Fruit fly (Drosophila melanogaster) whole organism, adult: ENCODE data around the gene MED15.

Experiments used
- CG11617 ChIP-seq: fragments of 200-800 bp; sonication (Bioruptor generic); optimal IDR thresholded peaks from 2 replicates; lab custom pipeline; 2017; ENCODE audit warnings: mild to moderate bottlenecking, missing biosample characterization, missing genetic modification reagents, missing genetic modification characterization
- CG12768 ChIP-seq: fragments of 200-800 bp; sonication (Bioruptor generic); optimal IDR thresholded peaks from 2 replicates; lab custom pipeline; 2017; ENCODE audit warnings: missing biosample characterization, missing genetic modification characterization, mild to moderate bottlenecking, moderate library complexity, missing genetic modification reagents
- CG14711 ChIP-seq: fragments of 200-800 bp; sonication (Bioruptor generic); optimal IDR thresholded peaks from 2 replicates; lab custom pipeline; 2018; ENCODE audit warnings: missing biosample characterization, mild to moderate bottlenecking, missing genetic modification characterization, moderate library complexity
- CG1620 ChIP-seq: fragments of 200-800 bp; sonication (Bioruptor generic); optimal IDR thresholded peaks from 2 replicates; lab custom pipeline; 2016; ENCODE audit warnings: missing biosample characterization, missing genetic modification characterization
- CG33017 ChIP-seq: fragments of 200-800 bp; sonication (Bioruptor generic); optimal IDR thresholded peaks from 2 replicates; lab custom pipeline; 2018; ENCODE audit warnings: missing biosample characterization, mild to moderate bottlenecking, missing genetic modification characterization, moderate library complexity
- CG5204 ChIP-seq: fragments of 200-800 bp; sonication (Bioruptor generic); optimal IDR thresholded peaks from 2 replicates; lab custom pipeline; 2016; ENCODE audit warnings: missing biosample characterization, missing genetic modification characterization
- CG7045 ChIP-seq: fragments of 200-800 bp; sonication (Bioruptor generic); optimal IDR thresholded peaks from 2 replicates; lab custom pipeline; 2017; ENCODE audit warnings: missing biosample characterization, mild to moderate bottlenecking, missing genetic modification characterization
- CG7101 ChIP-seq: fragments of 200-800 bp; sonication (Bioruptor generic); optimal IDR thresholded peaks from 2 replicates; lab custom pipeline; 2018; ENCODE audit warnings: missing biosample characterization, mild to moderate bottlenecking, missing genetic modification characterization, moderate library complexity
- Clk ChIP-seq: fragments of 200-800 bp; sonication (Bioruptor generic); optimal IDR thresholded peaks from 2 replicates; lab custom pipeline; 2017; ENCODE audit warnings: missing biosample characterization, missing genetic modification characterization
- Crg-1 ChIP-seq: fragments of 200-800 bp; sonication (Bioruptor generic); optimal IDR thresholded peaks from 2 replicates; lab custom pipeline; 2016; ENCODE audit warnings: missing biosample characterization, missing genetic modification characterization
- Hr96 ChIP-seq: fragments of 200-800 bp; sonication (Bioruptor generic); optimal IDR thresholded peaks from 2 replicates; lab custom pipeline; 2016; ENCODE audit warnings: missing biosample characterization, missing genetic modification characterization
- Mnt ChIP-seq: fragments of 200-800 bp; sonication (Bioruptor generic); optimal IDR thresholded peaks from 2 replicates; lab custom pipeline; 2016; ENCODE audit warnings: missing biosample characterization, mild to moderate bottlenecking, missing genetic modification characterization
- bab1 ChIP-seq: fragments of 200-800 bp; sonication (Bioruptor generic); optimal IDR thresholded peaks from 3 replicates; lab custom pipeline; 2019; ENCODE audit warnings: missing biosample characterization, mild to moderate bottlenecking, missing genetic modification characterization, moderate library complexity
- cic ChIP-seq: fragments of 200-800 bp; sonication (Bioruptor generic); optimal IDR thresholded peaks from 2 replicates; lab custom pipeline; 2017; ENCODE audit warnings: missing biosample characterization, mild to moderate bottlenecking, missing genetic modification characterization, moderate library complexity
- cnc ChIP-seq, 2 experiments: fragments of >200 bp; optimal IDR thresholded peaks; 2 replicates each; lab custom pipeline; 2017
- kay ChIP-seq: fragments of 200-800 bp; sonication (Bioruptor generic); peaks from one replicate; lab custom pipeline; 2016; ENCODE audit warnings: missing biosample characterization, missing genetic modification characterization, borderline replicate concordance
- ovo ChIP-seq: fragments of 200-800 bp; sonication (Bioruptor generic); optimal IDR thresholded peaks from 2 replicates; lab custom pipeline; 2016; ENCODE audit warnings: missing biosample characterization, missing genetic modification characterization
- pad ChIP-seq: fragments of 200-800 bp; sonication (Bioruptor generic); optimal IDR thresholded peaks from 3 replicates; lab custom pipeline; 2017; ENCODE audit warnings: missing biosample characterization, missing genetic modification characterization, mild to moderate bottlenecking, moderate library complexity, missing genetic modification reagents
- tj ChIP-seq: fragments of 200-800 bp; sonication (Bioruptor generic); optimal IDR thresholded peaks from 3 replicates; lab custom pipeline; 2017; ENCODE audit warnings: missing biosample characterization, mild to moderate bottlenecking, missing genetic modification characterization, moderate library complexity
- toe ChIP-seq: fragments of 200-800 bp; sonication (Bioruptor generic); optimal IDR thresholded peaks from 2 replicates; lab custom pipeline; 2016; ENCODE audit warnings: missing biosample characterization, missing genetic modification characterization

The MED15 gene

DNA sequence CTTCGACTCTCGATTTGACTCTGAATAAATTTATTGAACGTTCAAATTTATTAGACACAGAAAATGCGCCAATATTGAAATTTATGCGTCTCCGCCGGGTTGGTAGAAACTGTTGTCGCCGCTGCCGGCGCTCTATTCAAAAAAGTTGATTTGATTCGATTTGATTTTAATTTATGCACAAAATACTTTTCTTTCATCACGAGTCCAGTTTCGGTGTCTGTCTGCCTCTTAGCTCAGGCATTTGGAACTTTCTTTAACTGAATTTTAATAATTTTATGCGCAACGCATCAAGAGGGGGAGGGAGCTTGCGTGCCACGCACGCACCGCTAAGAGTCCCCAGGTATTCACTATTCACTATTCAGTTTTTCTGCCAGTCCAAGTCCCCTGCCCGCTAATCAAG, 35.3 kb upstream of the MED15 start:
- TF ChIP-seq CG1620 (GFP tag; lab: Kevin White, UChicago) (no peak), toe (no peak)

DNA sequence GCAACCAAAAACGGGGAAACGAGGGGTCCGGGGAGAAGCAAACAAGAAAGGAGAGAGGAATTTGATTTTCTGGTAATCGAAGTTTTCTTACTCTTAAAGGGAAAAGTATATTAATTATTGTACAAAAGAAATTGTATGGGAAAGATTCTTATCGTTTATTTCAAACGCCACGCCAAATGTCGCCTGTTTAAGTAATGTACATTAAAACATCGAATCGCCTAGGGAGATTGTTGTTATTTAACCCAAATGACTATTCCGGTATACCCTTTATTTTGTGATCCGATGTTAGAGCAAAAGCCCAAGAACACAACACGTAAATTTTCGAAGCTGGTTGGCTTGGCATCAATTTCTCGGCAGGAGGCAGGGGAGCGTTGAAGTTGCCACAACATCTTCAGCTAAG, 33.5 kb upstream of the MED15 start:
- TF ChIP-seq toe (no peak), CG11617 (GFP tag; lab: Kevin White, UChicago) (no peak), cnc (optimal IDR thresholded peaks at IDR 0.05; lab: Kevin White, UChicago) (no peak), CG12768 (no peak), CG7101 (tag; lab: Kevin White, UChicago) (no peak), CG1620 (GFP tag; lab: Kevin White, UChicago) (no peak), CG14711 (tag; lab: Kevin White, UChicago) (no peak), CG7045 (GFP tag; lab: Kevin White, UChicago) (no peak), CG33017 (tag; lab: Kevin White, UChicago) (no peak), bab1 (GFP tag; lab: Kevin White, UChicago) (no peak), cic (GFP tag; lab: Kevin White, UChicago) (no peak), tj (GFP tag; lab: Kevin White, UChicago) (no peak), kay (GFP tag; lab: Kevin White, UChicago) (no peak)

DNA sequence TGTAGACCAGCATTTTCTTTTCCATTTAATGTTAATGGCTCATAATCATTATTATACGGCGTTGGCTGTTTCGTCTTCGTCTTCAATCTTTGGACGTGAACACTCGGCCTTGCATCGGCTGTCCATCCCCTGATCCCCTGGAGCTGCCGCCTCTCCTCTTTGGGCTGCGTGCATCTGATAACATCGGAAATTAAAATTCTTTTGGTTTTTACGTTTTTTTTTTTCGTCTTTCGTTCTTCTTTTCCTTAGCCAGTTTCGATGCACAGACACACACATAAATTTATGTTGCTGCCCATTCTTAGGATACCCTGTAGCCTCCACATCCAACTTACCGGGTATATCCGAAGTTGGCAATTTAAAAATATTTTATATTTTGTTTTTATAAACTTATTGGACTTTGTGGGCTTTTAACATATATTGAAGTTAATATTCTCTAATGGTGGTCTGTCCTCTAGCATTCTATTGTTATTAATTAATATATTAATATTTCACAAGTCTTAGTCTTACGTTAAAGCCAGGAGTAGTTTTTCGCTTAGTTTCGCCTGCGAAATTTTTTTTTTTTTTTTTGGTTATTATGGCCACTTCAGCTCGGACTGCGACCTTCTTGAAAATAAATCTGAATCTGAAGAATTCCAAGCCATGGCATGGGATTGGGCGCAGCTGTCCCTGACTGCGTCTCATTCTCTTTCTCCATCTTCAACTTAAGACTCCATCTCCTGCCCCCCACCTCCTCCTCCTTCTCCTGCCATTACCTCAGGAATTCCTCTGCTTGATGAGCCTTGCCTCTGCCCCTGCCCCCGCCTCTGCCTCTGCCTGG, 32.0 kb upstream of the MED15 start:
- TF ChIP-seq Hr96 (GFP tag; lab: Kevin White, UChicago) (no peak), ovo (no peak), pad (GFP tag; lab: Kevin White, UChicago) (no peak), CG11617 (GFP tag; lab: Kevin White, UChicago) (no peak), CG14711 (tag; lab: Kevin White, UChicago) (no peak), CG7045 (GFP tag; lab: Kevin White, UChicago) (no peak), tj (GFP tag; lab: Kevin White, UChicago) (no peak), toe (no peak), Clk (GFP tag; lab: Kevin White, UChicago) (no peak), cnc (optimal IDR thresholded peaks at IDR 0.05; lab: Kevin White, UChicago) (no peak), cic (GFP tag; lab: Kevin White, UChicago) (no peak), bab1 (GFP tag; lab: Kevin White, UChicago) (no peak), CG33017 (tag; lab: Kevin White, UChicago) (no peak), Crg-1 (GFP tag; lab: Kevin White, UChicago) (no peak), Mnt (GFP tag; lab: Kevin White, UChicago) (no peak)

DNA sequence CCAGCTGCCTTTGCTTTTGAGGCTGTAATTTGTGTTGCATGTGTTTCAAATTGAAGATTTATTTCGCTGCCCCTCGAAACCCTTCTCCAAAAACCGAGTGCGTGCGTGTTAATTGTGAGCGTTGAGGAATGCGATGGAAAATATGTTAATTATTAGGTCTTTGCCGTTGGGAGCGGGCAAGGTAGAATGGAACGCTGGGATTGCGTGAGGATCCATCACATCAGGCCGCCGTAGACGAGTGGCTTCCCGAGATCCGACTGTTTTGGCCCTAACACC, 31.4 kb upstream of the MED15 start:
- TF ChIP-seq kay (GFP tag; lab: Kevin White, UChicago) (no peak), CG7101 (tag; lab: Kevin White, UChicago) (no peak), tj (GFP tag; lab: Kevin White, UChicago) (no peak), bab1 (GFP tag; lab: Kevin White, UChicago) (no peak), Clk (GFP tag; lab: Kevin White, UChicago) (no peak), CG1620 (GFP tag; lab: Kevin White, UChicago) (no peak), CG33017 (tag; lab: Kevin White, UChicago) (no peak), Hr96 (GFP tag; lab: Kevin White, UChicago) (no peak)

DNA sequence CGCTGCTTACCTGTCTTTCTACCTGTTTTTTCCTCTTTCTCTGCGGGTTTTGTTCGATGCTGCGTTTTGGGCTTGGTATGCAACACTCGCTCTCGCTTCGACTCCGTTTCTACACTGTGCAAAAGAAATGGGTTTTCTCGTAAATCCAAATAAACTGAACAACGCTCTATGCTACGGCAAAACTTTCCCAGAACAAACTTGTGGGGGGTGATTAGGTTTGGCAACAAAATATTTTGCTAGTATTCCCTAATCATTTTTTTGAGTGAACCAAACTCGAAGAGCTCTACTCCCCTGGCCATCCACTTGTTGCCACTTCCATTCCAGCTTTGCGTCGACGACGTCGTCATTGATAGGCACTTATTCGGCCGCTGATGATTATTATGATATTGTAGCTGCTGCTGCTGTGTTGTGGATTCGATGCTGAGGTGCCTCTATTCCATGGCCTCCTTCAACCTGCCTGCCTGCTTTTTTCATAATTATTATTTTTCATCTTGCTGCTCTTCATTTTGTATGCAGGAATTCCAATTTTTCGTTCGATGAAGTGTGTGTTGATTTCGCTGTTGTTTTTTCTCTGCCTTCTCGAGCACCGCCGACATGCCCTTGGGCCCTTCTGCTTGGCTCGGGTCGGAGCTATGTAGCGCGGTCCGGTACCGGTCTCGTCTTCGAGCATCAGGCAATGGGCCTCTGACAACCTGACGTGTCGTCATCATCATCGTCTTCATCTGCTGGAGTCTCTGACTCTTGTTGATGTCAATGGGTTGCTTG, 30.7 kb upstream of the MED15 start:
- TF ChIP-seq CG14711 (tag; lab: Kevin White, UChicago) (no peak), Clk (GFP tag; lab: Kevin White, UChicago) (no peak), Hr96 (GFP tag; lab: Kevin White, UChicago) (no peak), CG7101 (tag; lab: Kevin White, UChicago) (no peak), bab1 (GFP tag; lab: Kevin White, UChicago) (no peak), tj (GFP tag; lab: Kevin White, UChicago) (no peak), pad (GFP tag; lab: Kevin White, UChicago) (no peak), CG1620 (GFP tag; lab: Kevin White, UChicago) (no peak), Mnt (GFP tag; lab: Kevin White, UChicago) (no peak), CG11617 (GFP tag; lab: Kevin White, UChicago) (no peak), cic (GFP tag; lab: Kevin White, UChicago) (no peak), toe (no peak), CG12768 (no peak), ovo (no peak), cnc (optimal IDR thresholded peaks at IDR 0.05; lab: Kevin White, UChicago) (no peak), kay (GFP tag; lab: Kevin White, UChicago) (no peak), Crg-1 (GFP tag; lab: Kevin White, UChicago) (no peak)

DNA sequence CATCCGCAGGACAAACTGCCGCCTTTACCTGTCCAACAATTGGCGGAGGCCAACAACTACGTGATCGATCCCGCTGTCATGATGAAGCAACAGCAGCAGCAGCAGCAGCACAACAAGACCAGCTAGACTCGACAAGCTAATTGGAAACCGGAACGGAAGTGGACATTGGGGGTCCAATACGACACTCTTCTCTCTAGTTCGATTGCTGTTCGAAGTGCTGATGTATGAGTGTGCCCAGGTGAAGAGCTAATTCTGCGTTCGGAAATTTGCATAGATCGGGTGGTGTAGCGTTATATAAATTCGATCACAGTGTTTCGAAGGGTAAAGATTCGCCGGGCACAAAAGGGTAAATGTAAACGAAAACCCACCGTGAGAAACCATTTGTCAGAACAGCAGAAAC, 25.7 kb upstream of the MED15 start:
- TF ChIP-seq CG14711 (tag; lab: Kevin White, UChicago) (no peak), cic (GFP tag; lab: Kevin White, UChicago) (no peak), CG11617 (GFP tag; lab: Kevin White, UChicago) (no peak), Crg-1 (GFP tag; lab: Kevin White, UChicago) (no peak), Hr96 (GFP tag; lab: Kevin White, UChicago) (no peak), kay (GFP tag; lab: Kevin White, UChicago) (no peak), tj (GFP tag; lab: Kevin White, UChicago) (no peak), CG7045 (GFP tag; lab: Kevin White, UChicago) (no peak), Clk (GFP tag; lab: Kevin White, UChicago) (no peak), CG1620 (GFP tag; lab: Kevin White, UChicago) (no peak), CG5204 (no peak), cnc (optimal IDR thresholded peaks at IDR 0.05; lab: Kevin White, UChicago) (no peak), bab1 (GFP tag; lab: Kevin White, UChicago) (no peak), CG33017 (tag; lab: Kevin White, UChicago) (no peak), ovo (no peak), Mnt (GFP tag; lab: Kevin White, UChicago) (no peak), pad (GFP tag; lab: Kevin White, UChicago) (no peak), CG7101 (tag; lab: Kevin White, UChicago) (no peak)
